Worm (Caenorhabditis elegans) whole organism, midembryonic: ENCODE results near the gene ctl-3.
"Not testable (repeated sequence)": the region's sequence is repeated elsewhere in the genome, so short reads cannot be mapped to it uniquely, and the experiment has no call there.

Source experiments
- T22C8.4 ChIP-seq: fragments of 200-800 bp; sonication (Bioruptor generic); IDR thresholded peaks from 2 replicates; pipeline ENCODE4 v1.3.6; 2022; ENCODE audit warnings: missing genetic modification characterization, missing compliant biosample characterization
- cog-1 ChIP-seq: sonication (generic microtip); optimal IDR thresholded peaks from 2 replicates; lab custom pipeline; 2016; ENCODE audit warnings: missing genetic modification characterization, missing compliant biosample characterization
- flt-1 ChIP-seq: fragments of 200-800 bp; sonication (Bioruptor generic); IDR thresholded peaks from 2 replicates; pipeline ENCODE4 v1.3.6; 2022; ENCODE audit warnings: missing genetic modification characterization, missing compliant biosample characterization
- klf-2 ChIP-seq: fragments of 200-800 bp; sonication (Bioruptor generic); conservative IDR thresholded peaks from 2 replicates; pipeline ENCODE4 v1.3.6; 2022; ENCODE audit warnings: missing genetic modification reagents, missing genetic modification characterization, missing compliant biosample characterization
- med-1 ChIP-seq: sonication (generic microtip); optimal IDR thresholded peaks from 2 replicates; lab custom pipeline; 2017; ENCODE audit warnings: missing genetic modification characterization, mild to moderate bottlenecking, missing compliant biosample characterization, antibody characterized with exemption, missing genetic modification reagents; ENCODE audit not compliant: insufficient read depth
- ref-1 ChIP-seq: fragments of 200-800 bp; sonication (Bioruptor generic); conservative IDR thresholded peaks from 2 replicates; pipeline ENCODE4 v1.3.6; 2022; ENCODE audit warnings: missing genetic modification reagents, missing genetic modification characterization, missing compliant biosample characterization
- tab-1 ChIP-seq: fragments of 200-800 bp; sonication (Bioruptor generic); IDR thresholded peaks from 2 replicates; pipeline ENCODE4 v1.3.6; 2022; ENCODE audit warnings: missing genetic modification characterization, missing compliant biosample characterization
- ztf-23 ChIP-seq: fragments of 200-800 bp; sonication (Bioruptor generic); IDR thresholded peaks from 2 replicates; pipeline ENCODE4 v1.3.6; 2022; ENCODE audit warnings: missing genetic modification reagents, missing genetic modification characterization, missing compliant biosample characterization
- ztf-29 ChIP-seq: fragments of 200-800 bp; sonication (Bioruptor generic); IDR thresholded peaks from 2 replicates; pipeline ENCODE4 v1.3.6; 2022; ENCODE audit warnings: missing genetic modification reagents, missing genetic modification characterization, missing compliant biosample characterization

The ctl-3 gene

ce11 chrII:14318027-14318426, 7.4 kb upstream of the ctl-3 start, which contains the start of gene Y54G11A.14:
Gene Y54G11A.14, plus strand, starts transcription at chrII:14318158.
- TF ChIP-seq ztf-29 (no peak), tab-1 (GFP tag; lab: Robert Waterston, UW) (no peak), med-1 (GFP tag; lab: Kevin White, UChicago) (no peak), ref-1 (GFP tag; lab: Robert Waterston, UW) (no peak), flt-1 (GFP tag; lab: Robert Waterston, UW) (no peak)

DNA sequence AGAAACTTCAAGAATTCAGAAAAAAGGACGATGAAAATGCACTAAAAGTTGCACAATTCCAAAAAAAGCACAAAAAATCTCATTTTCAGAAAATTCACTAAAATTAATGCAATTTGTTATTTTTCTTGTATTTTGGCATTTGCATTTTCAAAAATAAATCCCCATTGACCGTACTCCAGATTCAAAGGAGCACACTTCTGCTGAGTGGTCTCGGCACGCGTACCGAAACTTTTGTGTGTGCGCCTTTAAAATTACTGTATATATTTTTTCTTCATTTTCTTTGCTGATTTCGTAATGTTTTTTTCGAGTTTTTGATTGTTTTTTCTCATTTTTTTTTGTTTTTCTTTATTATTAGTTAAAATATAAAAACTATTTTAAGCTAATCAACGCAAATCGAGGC, 1.6 kb upstream of the ctl-3 start:
- no peak for TF ChIP-seq ztf-29
- TF ChIP-seq klf-2 (GFP tag; lab: Robert Waterston, UW): no peak
- no peak for TF ChIP-seq tab-1 (GFP tag; lab: Robert Waterston, UW)
- no peak for TF ChIP-seq flt-1 (GFP tag; lab: Robert Waterston, UW)
- TF ChIP-seq cog-1 (tag; lab: Kevin White, UChicago): no peak
- no peak for TF ChIP-seq ztf-23

DNA sequence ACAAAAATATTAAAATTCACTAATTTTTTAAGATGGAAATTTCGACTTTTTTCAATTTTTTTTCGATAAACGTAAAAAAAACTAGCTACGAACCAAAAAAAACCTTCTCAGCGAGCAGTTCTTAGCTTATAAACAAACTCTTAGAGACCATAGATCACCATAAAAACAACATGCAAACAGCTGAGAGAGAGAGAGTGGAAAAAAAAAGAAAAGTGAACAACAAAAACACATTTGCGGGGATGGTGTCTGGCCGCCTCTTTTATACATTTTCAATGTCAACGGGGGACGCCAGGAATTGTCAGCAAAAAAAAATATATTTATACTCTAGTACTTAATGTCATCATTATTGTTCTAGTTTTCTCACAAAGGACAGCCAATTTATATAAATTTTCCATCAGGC, 958 bp upstream of the ctl-3 start:
- TF ChIP-seq T22C8.4 (GFP tag; lab: Robert Waterston, UW) (no peak), flt-1 (GFP tag; lab: Robert Waterston, UW) (no peak), ztf-23 (no peak), ref-1 (GFP tag; lab: Robert Waterston, UW) (no peak), med-1 (GFP tag; lab: Kevin White, UChicago) (no peak), tab-1 (GFP tag; lab: Robert Waterston, UW) (no peak), cog-1 (tag; lab: Kevin White, UChicago) (no peak), klf-2 (GFP tag; lab: Robert Waterston, UW) (no peak), ztf-29 (no peak)

DNA sequence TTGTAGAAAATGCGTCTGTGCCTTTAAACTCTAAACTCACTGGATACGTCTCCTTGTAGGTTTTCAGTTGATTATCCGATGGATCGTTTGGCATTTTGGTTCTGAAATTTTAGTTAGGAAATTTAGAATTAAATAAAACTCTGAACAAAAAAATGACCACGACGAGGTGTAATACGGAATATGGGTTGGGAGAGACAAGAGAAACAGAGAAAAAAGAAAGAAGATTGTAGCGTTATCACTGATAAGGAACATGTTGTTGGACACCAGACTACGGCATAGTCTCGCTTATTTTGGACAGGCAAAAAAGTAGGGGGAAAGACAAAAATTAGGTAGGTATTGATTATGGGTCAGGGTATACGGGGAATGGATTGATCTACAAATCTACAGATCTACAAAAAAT, 4.4 kb downstream of the ctl-3 start, which contains the start of gene ctl-1:
ctl-1 (minus strand) TSS at position 101 of the 400 bp plus-strand sequence.
- TF ChIP-seq flt-1 (GFP tag; lab: Robert Waterston, UW); klf-2 (GFP tag; lab: Robert Waterston, UW); cog-1 (tag; lab: Kevin White, UChicago): not testable (repeated sequence)

ce11 chrII:14301927-14302326, 8.7 kb downstream of the ctl-3 start, which contains the start of gene ctl-2:
Gene ctl-2, minus strand, starts transcription at chrII:14302027.
- TF ChIP-seq ztf-29; T22C8.4 (GFP tag; lab: Robert Waterston, UW); flt-1 (GFP tag; lab: Robert Waterston, UW): not testable (repeated sequence)

DNA sequence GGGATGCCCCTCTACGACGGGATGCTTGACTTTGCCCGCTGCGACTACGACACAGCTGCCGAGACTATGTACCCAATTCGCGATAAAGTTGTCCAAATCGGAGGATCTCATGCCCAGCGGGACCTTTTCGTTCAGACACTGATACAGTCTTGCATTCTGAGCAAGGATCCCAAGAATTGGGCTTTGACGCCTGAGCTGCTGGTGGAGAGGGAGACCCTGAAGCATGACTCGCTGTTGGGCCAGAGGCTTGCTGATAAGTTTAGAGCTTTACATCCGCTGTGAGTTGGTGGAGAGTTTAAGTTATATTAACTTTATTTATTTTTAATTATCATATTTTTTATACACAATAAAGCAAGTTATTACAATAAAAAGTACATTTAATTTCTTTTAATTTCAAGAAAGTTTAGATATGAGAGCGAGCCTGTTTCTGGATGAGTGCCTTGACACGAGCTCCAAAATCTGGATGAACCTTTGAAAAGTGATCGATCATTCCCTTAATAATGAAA, 11.3 kb downstream of the ctl-3 start:
- TF ChIP-seq ztf-23 (no peak), flt-1 (GFP tag; lab: Robert Waterston, UW) (no peak), cog-1 (tag; lab: Kevin White, UChicago) (no peak), tab-1 (GFP tag; lab: Robert Waterston, UW) (no peak), med-1 (GFP tag; lab: Kevin White, UChicago) (no peak), ztf-29 (no peak), T22C8.4 (GFP tag; lab: Robert Waterston, UW) (no peak), ref-1 (GFP tag; lab: Robert Waterston, UW) (no peak), klf-2 (GFP tag; lab: Robert Waterston, UW) (no peak)

DNA sequence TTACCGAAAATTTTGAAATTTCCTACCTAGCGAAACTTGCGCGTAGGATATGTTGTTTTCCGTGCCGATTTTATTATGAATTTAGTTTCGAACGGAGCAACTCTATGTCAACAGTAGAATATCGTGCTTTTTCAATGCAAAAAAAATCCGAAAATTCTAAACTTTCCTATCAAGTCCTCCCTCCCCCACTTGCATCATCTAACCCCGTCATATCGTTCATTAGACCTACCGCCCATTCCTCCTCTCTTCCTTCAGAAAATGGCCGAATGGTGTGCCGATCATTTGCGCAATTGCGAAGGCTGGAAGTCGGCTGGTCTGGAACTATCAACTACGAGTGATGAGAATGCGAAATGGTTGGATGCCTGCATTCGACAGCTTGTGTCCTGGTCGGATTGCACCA, 13.5 kb downstream of the ctl-3 start, which contains the start of gene Y54G11A.7:
Y54G11A.7 (plus strand) TSS at position 256 of the 400 bp plus-strand sequence.
- TF ChIP-seq T22C8.4 (GFP tag; lab: Robert Waterston, UW); ztf-23; ztf-29: not testable (repeated sequence)

DNA sequence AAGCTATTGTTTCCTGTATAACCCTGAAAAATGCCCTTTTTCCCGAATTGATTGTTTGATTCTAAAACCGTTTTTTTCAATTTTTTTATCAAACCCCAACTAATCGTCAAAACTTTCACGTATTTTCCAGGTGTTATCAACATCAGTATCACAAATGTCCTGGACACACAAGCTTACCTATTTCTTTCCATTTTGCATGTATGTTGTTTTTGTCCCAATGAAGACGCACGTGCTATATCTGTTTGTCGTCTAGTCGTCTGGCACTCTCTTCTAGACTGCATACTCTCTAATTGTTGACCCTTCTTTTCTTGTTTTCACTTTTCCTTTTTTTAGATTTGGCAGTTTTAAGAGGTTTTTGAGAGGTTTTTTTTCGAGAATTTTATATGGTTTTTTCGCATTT, 14.3 kb downstream of the ctl-3 start:
- TF ChIP-seq ref-1 (GFP tag; lab: Robert Waterston, UW) (no peak), ztf-23 (no peak), cog-1 (tag; lab: Kevin White, UChicago) (no peak), ztf-29 (no peak), tab-1 (GFP tag; lab: Robert Waterston, UW) (no peak), T22C8.4 (GFP tag; lab: Robert Waterston, UW) (no peak), klf-2 (GFP tag; lab: Robert Waterston, UW) (no peak), med-1 (GFP tag; lab: Kevin White, UChicago) (no peak), flt-1 (GFP tag; lab: Robert Waterston, UW) (no peak)

DNA sequence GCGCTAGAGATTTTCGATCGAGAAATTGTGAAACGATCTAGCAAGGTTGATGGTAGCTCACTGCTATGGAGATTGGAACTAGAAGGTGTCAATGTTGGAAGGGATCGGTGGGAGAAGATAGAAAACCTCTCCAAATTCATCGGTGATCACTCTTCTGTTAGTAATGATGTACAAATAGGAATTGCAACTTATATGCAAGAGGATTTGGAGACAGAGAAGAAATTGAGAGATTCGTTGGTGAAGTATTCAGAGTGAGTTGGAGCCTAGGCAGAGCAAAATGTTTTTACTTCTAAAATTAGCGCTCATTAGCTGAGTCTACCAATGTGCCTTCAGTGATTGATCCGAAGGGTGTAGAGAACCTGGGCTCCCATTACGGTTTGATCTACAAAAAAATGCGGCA, 16.2 kb downstream of the ctl-3 start:
- no peak for TF ChIP-seq tab-1 (GFP tag; lab: Robert Waterston, UW)
- TF ChIP-seq med-1 (GFP tag; lab: Kevin White, UChicago): no peak
- no peak for TF ChIP-seq ref-1 (GFP tag; lab: Robert Waterston, UW)
- no peak for TF ChIP-seq T22C8.4 (GFP tag; lab: Robert Waterston, UW)
- no peak for TF ChIP-seq ztf-29
- no peak for TF ChIP-seq klf-2 (GFP tag; lab: Robert Waterston, UW)
- TF ChIP-seq ztf-23: no peak
- no peak for TF ChIP-seq flt-1 (GFP tag; lab: Robert Waterston, UW)
- TF ChIP-seq cog-1 (tag; lab: Kevin White, UChicago): no peak

ce11 chrII:14292519-14292918, 18.1 kb downstream of the ctl-3 start, which contains the start of gene Y54G11A.4:
Gene Y54G11A.4, plus strand, starts transcription at chrII:14292819.
- no peak for TF ChIP-seq T22C8.4 (GFP tag; lab: Robert Waterston, UW)
- no peak for TF ChIP-seq klf-2 (GFP tag; lab: Robert Waterston, UW)
- TF ChIP-seq ztf-29: no peak
- no peak for TF ChIP-seq ref-1 (GFP tag; lab: Robert Waterston, UW)
- TF ChIP-seq ztf-23: no peak
- TF ChIP-seq flt-1 (GFP tag; lab: Robert Waterston, UW): no peak
- TF ChIP-seq cog-1 (tag; lab: Kevin White, UChicago): no peak
- TF ChIP-seq tab-1 (GFP tag; lab: Robert Waterston, UW): no peak
- TF ChIP-seq med-1 (GFP tag; lab: Kevin White, UChicago): no peak
